Worm (Caenorhabditis elegans): ENCODE data around the gene W09C2.9.

ce11 chrIV:9655556-9655955 is 32.4 kb upstream of the W09C2.9 start:
- no peak for TF ChIP-seq nhr-19 (GFP tag; conservative IDR thresholded peaks at IDR 0.05)
- no peak for TF ChIP-seq nhr-11 (tag; optimal IDR thresholded peaks at IDR 0.05)
- TF ChIP-seq lin-15B (tag; optimal IDR thresholded peaks at IDR 0.05) = no peak
- no peak for TF ChIP-seq jun-1 (tag; optimal IDR thresholded peaks at IDR 0.05)
- TF ChIP-seq pqm-1 (tag; optimal IDR thresholded peaks at IDR 0.05) = no peak
- no peak for TF ChIP-seq xbp-1 (tag; optimal IDR thresholded peaks at IDR 0.05)
- TF ChIP-seq hpl-2 (GFP tag; optimal IDR thresholded peaks at IDR 0.05) = no peak
- no peak for TF ChIP-seq C04F5.9 (tag; optimal IDR thresholded peaks at IDR 0.05)

Measured in whole organism, L1 larva.